Worm (Caenorhabditis elegans): ENCODE data around the gene C07D10.5.

The C07D10.5 gene

DNA sequence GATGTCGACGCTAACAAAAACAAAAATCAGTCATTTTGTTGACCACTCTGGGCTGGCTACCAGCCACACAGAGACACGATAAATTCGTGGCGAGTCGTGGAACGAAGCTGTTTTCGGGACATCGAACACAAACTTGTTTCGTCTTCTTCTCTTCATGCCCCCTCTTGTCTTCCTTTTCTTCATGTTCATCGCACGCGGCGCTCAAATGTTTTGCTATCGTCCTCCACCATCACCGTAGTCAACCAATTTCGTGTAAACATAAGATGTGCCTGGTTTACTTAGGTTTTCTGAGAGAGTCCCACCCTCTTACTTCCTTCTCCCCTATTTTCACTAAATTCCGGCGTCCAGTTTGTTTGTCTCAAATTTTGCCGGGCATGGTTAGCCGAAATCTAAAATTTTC lies 9.0 kb downstream of the C07D10.5 start:
- TF ChIP-seq ama-1 (optimal IDR thresholded peaks at IDR 0.05) = no peak
- no peak for TF ChIP-seq ceh-36 (tag; optimal IDR thresholded peaks at IDR 0.05)
- no peak for TF ChIP-seq hmg-4 (GFP tag; optimal IDR thresholded peaks at IDR 0.05)
- no peak for TF ChIP-seq tbx-11 (GFP tag; IDR thresholded peaks at IDR 0.05)
- no peak for TF ChIP-seq hnd-1 (tag; optimal IDR thresholded peaks at IDR 0.05)
- no peak for TF ChIP-seq hmbx-1 (tag; optimal IDR thresholded peaks at IDR 0.05)
- no peak for TF ChIP-seq aly-1 (tag; optimal IDR thresholded peaks at IDR 0.05)
- TF ChIP-seq tra-4 (tag; optimal IDR thresholded peaks at IDR 0.05) = no peak
- no peak for TF ChIP-seq B0310.2 (tag; optimal IDR thresholded peaks at IDR 0.05)
- no peak for TF ChIP-seq tbx-37 (GFP tag; conservative IDR thresholded peaks at IDR 0.05)

DNA sequence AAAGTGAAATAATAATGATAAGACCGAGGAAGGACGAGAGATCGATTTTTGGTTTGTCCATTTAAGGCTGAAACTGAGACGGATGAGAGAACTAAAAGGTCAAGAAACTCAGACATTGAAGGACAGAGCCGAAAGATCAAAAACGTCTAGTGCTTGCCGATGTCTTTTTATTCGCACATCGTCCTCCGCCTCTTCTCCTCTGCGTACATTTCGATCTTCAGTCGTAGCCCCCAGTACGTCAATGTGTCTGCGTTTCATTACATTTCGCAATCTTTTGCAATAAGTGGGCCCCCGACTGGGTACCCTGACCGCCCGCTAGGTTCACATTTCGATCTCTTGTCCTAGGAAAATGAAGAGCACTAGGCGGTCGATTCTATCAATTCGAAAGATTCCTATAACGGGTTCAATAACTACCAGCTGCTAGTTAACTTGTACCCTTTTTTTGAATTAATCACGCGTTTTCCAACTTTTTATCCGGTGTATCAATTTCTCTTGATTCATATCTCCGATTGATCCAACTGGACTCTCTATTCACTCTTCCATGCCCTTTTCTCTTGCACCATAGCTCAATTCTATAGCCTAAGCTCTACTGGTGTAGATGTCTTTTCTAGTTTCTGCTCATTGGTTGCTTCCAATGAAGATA lies 10.8 kb downstream of the C07D10.5 start:
- TF ChIP-seq tbx-37 (GFP tag; conservative IDR thresholded peaks at IDR 0.05) (no peak), F13C5.2 (tag; optimal IDR thresholded peaks at IDR 0.05) (peak; percentile 50)

DNA sequence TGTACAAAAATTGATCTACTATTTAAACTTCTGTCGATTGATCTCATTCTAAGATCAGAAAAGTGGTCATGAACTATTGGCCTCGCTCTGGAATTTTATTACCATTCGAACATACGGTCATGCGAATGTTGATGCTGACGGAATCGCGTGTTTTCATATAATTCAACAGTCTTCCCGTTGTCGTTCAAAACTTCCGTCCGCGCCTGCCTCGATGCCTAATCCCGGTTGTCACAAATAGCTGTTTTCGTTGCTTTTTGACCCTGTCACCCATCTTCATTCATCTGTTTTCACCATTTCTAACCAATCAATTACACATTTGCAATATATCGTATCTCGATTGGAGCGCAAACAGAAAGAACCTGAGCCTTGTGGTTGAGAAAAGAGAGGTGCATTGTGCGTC lies 12.0 kb downstream of the C07D10.5 start:
- TF ChIP-seq hmg-4 (GFP tag; optimal IDR thresholded peaks at IDR 0.05) (no peak), tra-4 (tag; optimal IDR thresholded peaks at IDR 0.05) (no peak), tbx-11 (GFP tag; IDR thresholded peaks at IDR 0.05) (no peak), ama-1 (optimal IDR thresholded peaks at IDR 0.05) (no peak), hmbx-1 (tag; optimal IDR thresholded peaks at IDR 0.05) (no peak), hnd-1 (tag; optimal IDR thresholded peaks at IDR 0.05) (no peak), flt-1 (GFP tag; IDR thresholded peaks at IDR 0.05) (no peak), B0310.2 (tag; optimal IDR thresholded peaks at IDR 0.05) (no peak)

DNA sequence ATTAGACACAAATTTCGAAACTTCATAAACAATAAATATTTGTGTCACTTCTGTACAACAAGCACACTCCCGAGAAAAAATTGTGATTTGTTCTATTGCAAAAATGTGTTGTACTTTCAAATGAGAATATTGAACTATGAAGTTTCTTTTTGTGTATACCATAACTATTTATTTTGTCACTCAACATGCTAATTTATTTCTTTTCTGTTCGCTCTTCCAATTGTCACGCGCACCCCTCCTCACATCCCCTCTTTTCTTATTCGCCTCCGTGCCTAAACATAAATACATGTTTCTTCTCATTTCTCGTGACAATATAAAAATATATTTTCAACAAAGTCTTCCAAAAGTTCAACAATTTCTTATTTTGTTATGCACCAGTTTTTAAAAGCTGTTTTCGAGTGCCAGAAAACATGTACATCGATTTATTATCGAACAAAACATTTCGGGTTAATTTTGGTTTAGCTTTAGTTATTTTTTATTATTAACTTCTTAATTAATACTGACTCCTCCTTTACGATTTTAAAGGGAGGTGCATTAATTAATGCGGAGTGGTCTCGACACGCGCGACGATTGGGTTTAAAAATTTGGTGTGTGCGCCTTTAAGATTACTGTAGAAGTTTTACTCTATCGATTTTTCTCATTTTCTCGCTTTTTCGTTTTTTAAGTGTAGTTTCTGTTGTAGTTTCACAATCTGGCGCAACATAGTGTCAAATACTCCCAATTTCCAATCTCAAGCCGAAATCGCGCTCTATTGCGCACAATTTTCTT lies 12.7 kb downstream of the C07D10.5 start:
- TF ChIP-seq B0310.2 (tag; optimal IDR thresholded peaks at IDR 0.05) = no peak
- no peak for TF ChIP-seq pes-1 (GFP tag; IDR thresholded peaks at IDR 0.05)
- no peak for TF ChIP-seq tbx-37 (GFP tag; conservative IDR thresholded peaks at IDR 0.05)
- TF ChIP-seq tbx-11 (GFP tag; IDR thresholded peaks at IDR 0.05) = no peak
- no peak for TF ChIP-seq F13C5.2 (tag; optimal IDR thresholded peaks at IDR 0.05)
- TF ChIP-seq hnd-1 (tag; optimal IDR thresholded peaks at IDR 0.05) = no peak
- no peak for TF ChIP-seq ama-1 (optimal IDR thresholded peaks at IDR 0.05)
- no peak for TF ChIP-seq hmg-4 (GFP tag; optimal IDR thresholded peaks at IDR 0.05)
- no peak for TF ChIP-seq hmbx-1 (tag; optimal IDR thresholded peaks at IDR 0.05)
- TF ChIP-seq aly-1 (tag; optimal IDR thresholded peaks at IDR 0.05) = no peak
- TF ChIP-seq sea-1 (GFP tag; conservative IDR thresholded peaks at IDR 0.05) = no peak

DNA sequence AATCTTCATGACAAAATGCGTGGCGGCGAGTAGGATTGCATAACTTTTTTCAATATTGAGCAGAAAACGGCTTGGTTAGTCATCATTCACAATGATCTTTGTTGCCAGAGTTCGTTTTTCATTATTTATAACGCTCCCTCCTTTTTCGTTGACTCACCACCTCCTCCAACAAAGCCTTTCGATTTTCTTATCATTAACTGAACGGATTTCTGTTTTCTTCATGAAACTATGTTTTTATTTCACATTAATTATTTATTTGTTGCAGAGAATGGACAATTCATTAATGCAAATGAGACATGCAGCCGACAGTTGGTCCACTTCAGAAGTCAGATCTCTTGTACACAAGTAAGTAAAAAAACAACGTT lies 13.3 kb downstream of the C07D10.5 start, which contains the start of gene bath-44:
Gene bath-44, plus strand, starts transcription at position 266 of the 365 bp plus-strand sequence.
- no peak for TF ChIP-seq sea-1 (GFP tag; conservative IDR thresholded peaks at IDR 0.05)
- TF ChIP-seq ceh-13 (GFP tag; optimal IDR thresholded peaks at IDR 0.05) = no peak
- no peak for TF ChIP-seq ama-1 (optimal IDR thresholded peaks at IDR 0.05)

DNA sequence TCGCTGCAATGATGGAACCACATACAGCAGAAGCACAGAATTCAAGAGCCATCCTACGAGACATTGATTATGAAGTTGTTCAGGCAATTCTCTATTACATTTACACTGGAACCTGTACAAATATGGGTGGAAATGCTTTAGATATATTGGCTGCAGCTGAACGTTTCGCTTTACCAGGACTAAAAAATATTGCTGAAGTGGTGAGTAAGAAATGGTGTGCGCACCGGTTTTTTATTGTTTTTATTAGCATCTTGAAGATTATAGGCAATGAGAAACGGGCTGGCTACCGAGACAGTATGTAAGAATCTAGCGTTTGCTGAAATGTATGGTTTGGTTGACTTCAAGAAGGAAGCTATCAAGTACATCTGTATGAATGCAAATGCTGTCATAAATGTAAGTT lies 14.7 kb downstream of the C07D10.5 start:
- TF ChIP-seq sea-1 (GFP tag; conservative IDR thresholded peaks at IDR 0.05) (no peak), tbx-37 (GFP tag; conservative IDR thresholded peaks at IDR 0.05) (no peak), aly-1 (tag; optimal IDR thresholded peaks at IDR 0.05) (no peak), hmbx-1 (tag; optimal IDR thresholded peaks at IDR 0.05) (no peak), ama-1 (optimal IDR thresholded peaks at IDR 0.05) (no peak), flt-1 (GFP tag; IDR thresholded peaks at IDR 0.05) (no peak), hnd-1 (tag; optimal IDR thresholded peaks at IDR 0.05) (no peak)

DNA sequence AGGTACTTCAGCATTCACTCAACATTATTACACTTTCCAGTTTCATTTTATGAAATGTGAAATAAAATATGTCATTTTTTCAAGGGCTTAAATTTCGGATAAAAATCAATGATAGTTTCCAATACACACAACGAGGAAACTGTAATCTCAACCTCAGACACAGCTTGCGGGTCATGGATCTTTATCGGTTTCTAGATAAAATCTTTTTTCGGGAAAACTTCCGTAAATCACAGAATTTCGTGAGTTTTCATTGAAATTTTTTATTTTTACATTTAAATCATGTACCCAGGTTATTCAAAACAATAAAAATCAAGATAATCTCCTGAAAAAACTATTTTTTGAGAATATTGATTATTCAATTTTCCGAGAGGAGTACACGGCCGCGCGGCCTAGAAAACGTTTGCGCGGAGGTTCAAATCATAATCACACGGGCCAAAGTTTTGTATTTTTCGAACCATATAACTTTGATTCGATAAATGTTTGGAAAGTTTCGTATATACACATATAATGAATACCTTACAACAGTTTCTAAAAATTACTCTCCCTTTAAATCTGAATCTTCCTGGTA lies 16.0 kb downstream of the C07D10.5 start:
- TF ChIP-seq sea-1 (GFP tag; conservative IDR thresholded peaks at IDR 0.05) = no peak
- no peak for TF ChIP-seq tbx-11 (GFP tag; IDR thresholded peaks at IDR 0.05)
- no peak for TF ChIP-seq ama-1 (optimal IDR thresholded peaks at IDR 0.05)
- no peak for TF ChIP-seq tbx-37 (GFP tag; conservative IDR thresholded peaks at IDR 0.05)
- no peak for TF ChIP-seq scrt-1 (GFP tag; IDR thresholded peaks at IDR 0.05)
- no peak for TF ChIP-seq hmbx-1 (tag; optimal IDR thresholded peaks at IDR 0.05)
- no peak for TF ChIP-seq ceh-13 (GFP tag; optimal IDR thresholded peaks at IDR 0.05)
- no peak for TF ChIP-seq flt-1 (GFP tag; IDR thresholded peaks at IDR 0.05)
- no peak for TF ChIP-seq B0310.2 (tag; optimal IDR thresholded peaks at IDR 0.05)
- TF ChIP-seq ets-7 (tag; optimal IDR thresholded peaks at IDR 0.05) = no peak
- TF ChIP-seq pes-1 (GFP tag; IDR thresholded peaks at IDR 0.05) = no peak
- TF ChIP-seq ceh-36 (tag; optimal IDR thresholded peaks at IDR 0.05) = no peak
- no peak for TF ChIP-seq F13C5.2 (tag; optimal IDR thresholded peaks at IDR 0.05)
- TF ChIP-seq aly-1 (tag; optimal IDR thresholded peaks at IDR 0.05) = no peak
- TF ChIP-seq hmg-4 (GFP tag; optimal IDR thresholded peaks at IDR 0.05) = no peak
- no peak for TF ChIP-seq hnd-1 (tag; optimal IDR thresholded peaks at IDR 0.05)
- TF ChIP-seq tra-4 (tag; optimal IDR thresholded peaks at IDR 0.05) = no peak

DNA sequence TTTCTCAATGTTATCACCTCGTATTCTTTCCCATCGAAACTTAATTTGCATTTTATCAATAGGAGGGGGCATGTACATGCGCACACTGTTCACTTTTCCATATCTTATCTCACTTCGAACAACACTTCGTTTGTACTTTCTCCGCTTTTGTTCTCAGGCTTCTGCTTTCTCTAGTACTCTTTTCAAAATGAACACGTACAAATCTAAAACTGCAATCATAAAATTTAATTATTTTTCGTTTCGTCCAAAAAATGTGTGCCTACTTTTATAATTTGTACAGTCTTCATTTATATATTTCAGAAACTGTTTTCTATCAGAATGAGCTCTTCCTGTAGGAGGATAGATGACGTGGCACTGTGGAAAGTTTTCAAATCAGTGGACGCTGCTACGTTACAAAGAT lies 17.4 kb downstream of the C07D10.5 start, which contains the start of gene C07D10.1:
Gene C07D10.1, plus strand, starts transcription at position 301 of the 400 bp plus-strand sequence.
- TF ChIP-seq tra-4 (tag; optimal IDR thresholded peaks at IDR 0.05) (no peak), tbx-37 (GFP tag; conservative IDR thresholded peaks at IDR 0.05) (no peak), ets-7 (tag; optimal IDR thresholded peaks at IDR 0.05) (no peak), hmg-4 (GFP tag; optimal IDR thresholded peaks at IDR 0.05) (no peak), sea-1 (GFP tag; conservative IDR thresholded peaks at IDR 0.05) (no peak), hmbx-1 (tag; optimal IDR thresholded peaks at IDR 0.05) (no peak), F13C5.2 (tag; optimal IDR thresholded peaks at IDR 0.05) (no peak), pes-1 (GFP tag; IDR thresholded peaks at IDR 0.05) (no peak), flt-1 (GFP tag; IDR thresholded peaks at IDR 0.05) (no peak), ceh-36 (tag; optimal IDR thresholded peaks at IDR 0.05) (no peak), hnd-1 (tag; optimal IDR thresholded peaks at IDR 0.05) (no peak), ceh-13 (GFP tag; optimal IDR thresholded peaks at IDR 0.05) (no peak), aly-1 (tag; optimal IDR thresholded peaks at IDR 0.05) (no peak)

Measured in whole organism, early embryonic.